Worm (Caenorhabditis elegans) whole organism, late embryonic: ENCODE data around the gene W08F4.10.

Experiments
- C08G9.2 ChIP-seq: sonication (generic microtip); optimal IDR thresholded peaks from 2 replicates; lab custom pipeline; 2016; ENCODE audit warnings: mild to moderate bottlenecking, missing genetic modification characterization, moderate library complexity, missing compliant biosample characterization
- ceh-31 ChIP-seq: sonication (generic microtip); optimal IDR thresholded peaks from 2 replicates; lab custom pipeline; 2016; ENCODE audit warnings: missing genetic modification characterization, missing compliant biosample characterization
- ceh-48 ChIP-seq: sonication (generic microtip); optimal IDR thresholded peaks from 2 replicates; lab custom pipeline; 2016; ENCODE audit warnings: missing genetic modification characterization, inconsistent platforms, missing compliant biosample characterization
- gmeb-2 ChIP-seq: sonication (generic microtip); optimal IDR thresholded peaks from 2 replicates; lab custom pipeline; 2016; ENCODE audit warnings: missing genetic modification characterization, inconsistent platforms, missing compliant biosample characterization
- hlh-6 ChIP-seq: sonication (generic microtip); optimal IDR thresholded peaks from 2 replicates; lab custom pipeline; 2016; ENCODE audit warnings: missing genotype, missing genetic modification characterization, missing compliant biosample characterization
- tbx-2 ChIP-seq: sonication (generic microtip); optimal IDR thresholded peaks from 2 replicates; lab custom pipeline; 2016; ENCODE audit warnings: missing genetic modification characterization, missing compliant biosample characterization
- tbx-7 ChIP-seq: sonication (generic microtip); optimal IDR thresholded peaks from 2 replicates; lab custom pipeline; 2016; ENCODE audit warnings: missing genotype, missing genetic modification characterization, missing compliant biosample characterization

DNA sequence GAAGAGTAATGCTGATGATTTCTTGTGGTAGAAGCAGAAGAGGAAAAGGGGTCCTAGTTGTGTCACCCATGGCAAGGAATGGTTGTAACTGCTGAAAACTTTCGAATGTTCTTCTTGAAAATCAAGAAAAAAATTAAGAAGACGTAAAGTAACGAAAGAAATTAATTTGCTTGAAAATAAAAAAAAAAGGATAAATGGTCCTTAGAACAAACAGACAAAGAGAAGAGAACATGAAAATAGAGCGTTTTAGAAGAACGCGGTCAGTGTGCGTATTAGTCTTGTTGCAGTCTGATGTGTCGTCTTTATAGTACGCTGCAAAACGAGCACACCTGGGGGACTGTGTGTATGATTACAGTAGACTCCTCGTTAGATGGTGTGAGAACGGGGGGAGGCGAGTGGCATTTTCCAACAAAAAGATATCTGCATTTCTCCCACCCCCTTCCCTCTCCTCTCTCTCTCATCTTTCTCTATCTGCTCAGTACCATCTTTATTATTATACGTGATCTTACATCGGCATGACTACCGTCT, 6.6 kb downstream of the W08F4.10 start, which contains the start of the genes W08F4.12 and W08F4.13:
- TF ChIP-seq gmeb-2 (tag; lab: Kevin White, UChicago) (no peak), ceh-31 (tag; lab: Kevin White, UChicago) (no peak), tbx-2 (no peak), hlh-6 (no peak), tbx-7 (tag; lab: Kevin White, UChicago) (no peak), C08G9.2 (tag; lab: Kevin White, UChicago) (no peak), ceh-48 (tag; lab: Kevin White, UChicago) (no peak)
